Worm (Caenorhabditis elegans) whole organism, L4/young adult: ENCODE measurements around the gene B0302.4.

Experiments
- W03F9.2 ChIP-seq: fragments of 150-350 bp; optimal IDR thresholded peaks from 2 replicates; lab custom pipeline; 2014; ENCODE audit warnings: missing biosample characterization, missing genetic modification characterization
- dao-5 ChIP-seq: sonication (generic microtip); optimal IDR thresholded peaks from 2 replicates; lab custom pipeline; 2016; ENCODE audit warnings: missing genotype, missing genetic modification characterization, moderate library complexity, missing compliant biosample characterization
- him-1 ChIP-seq: sonication (generic microtip); optimal IDR thresholded peaks from 2 replicates; lab custom pipeline; 2016; ENCODE audit warnings: missing genotype, missing genetic modification reagents, missing genetic modification characterization, missing compliant biosample characterization

B0302.4 gene

DNA sequence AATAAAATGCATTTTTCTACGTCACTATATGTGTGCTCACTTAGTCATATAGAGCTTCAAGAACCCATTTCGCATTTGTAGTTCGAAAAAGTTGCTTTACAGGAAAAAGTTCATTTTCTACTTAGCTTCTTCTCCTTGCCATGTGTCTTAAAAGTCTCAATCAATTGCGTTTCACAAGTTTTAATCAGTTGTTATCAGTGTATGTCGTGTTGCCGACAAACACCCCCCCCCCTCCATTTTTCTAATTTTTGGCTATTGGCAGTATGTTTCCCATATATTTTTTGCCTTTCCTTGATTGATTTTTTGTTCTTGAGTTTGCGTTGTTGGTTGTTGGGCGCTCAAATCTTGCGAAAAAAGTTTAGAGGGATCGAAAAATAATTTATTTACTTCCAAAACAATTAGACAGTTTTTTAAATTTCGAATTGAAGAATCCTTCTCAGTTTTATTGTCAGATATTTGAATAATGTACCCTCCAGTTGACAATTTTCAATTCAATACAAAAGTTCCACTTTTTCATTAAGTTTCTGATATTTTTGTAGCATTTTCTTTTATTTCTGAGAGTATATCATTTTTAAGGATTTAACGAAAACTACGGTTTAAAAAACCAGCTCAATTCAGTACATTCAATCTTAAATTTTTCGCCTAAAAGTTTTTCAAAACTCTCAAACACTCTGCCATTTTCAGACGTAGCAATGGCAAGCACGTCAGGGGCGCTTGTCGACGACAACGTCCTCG, 9.3 kb upstream of the B0302.4 start, which contains the start of gene sid-3:
Gene sid-3 (plus strand): TSS at position 685 of the 735 bp plus-strand sequence.
- TF ChIP-seq W03F9.2 (tag; lab: Kevin White, UChicago) = no peak

DNA sequence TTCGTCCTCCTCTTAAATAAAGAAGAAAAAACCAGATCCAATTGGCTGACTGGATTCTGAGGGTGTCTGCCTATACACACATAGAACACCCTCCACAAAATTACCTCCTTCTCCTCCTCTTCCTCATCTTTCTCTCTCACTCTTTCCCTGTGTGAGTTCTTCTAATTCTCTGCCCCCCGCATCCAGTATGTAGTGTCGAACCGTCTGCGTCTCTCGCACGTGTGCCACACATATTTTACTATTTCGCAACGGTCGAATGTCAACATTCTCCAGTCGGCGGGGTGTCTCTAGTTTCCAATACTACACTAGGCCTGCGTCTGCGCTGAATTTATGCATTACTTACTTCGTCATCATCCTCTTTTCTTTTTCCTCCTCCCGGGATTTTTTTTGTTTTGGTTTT, 7.8 kb upstream of the B0302.4 start:
- peak; percentile 58 for TF ChIP-seq W03F9.2 (tag; lab: Kevin White, UChicago)
- TF ChIP-seq dao-5 (tag; lab: Kevin White, UChicago) = no peak

DNA sequence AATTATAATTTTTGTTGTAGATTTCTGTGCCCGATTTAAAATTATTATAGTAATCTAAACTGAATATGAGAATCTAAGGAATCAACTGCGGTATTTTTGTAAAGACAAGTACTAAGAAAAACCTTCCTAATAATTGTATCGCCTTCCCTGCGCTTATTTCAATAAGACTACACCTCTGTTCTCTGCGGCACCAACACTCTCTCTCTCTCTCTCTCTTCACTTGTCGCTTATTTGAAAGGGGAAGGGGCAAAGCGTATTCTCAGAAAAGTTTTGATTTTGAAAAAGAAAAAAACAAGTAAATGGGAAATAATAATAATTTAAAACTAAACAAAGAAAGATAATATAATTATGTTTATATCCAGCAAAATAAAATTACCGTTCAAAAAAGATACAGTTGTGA, 4.6 kb upstream of the B0302.4 start:
- TF ChIP-seq him-1 (no peak), W03F9.2 (tag; lab: Kevin White, UChicago) (peak; percentile 62), dao-5 (tag; lab: Kevin White, UChicago) (no peak)

DNA sequence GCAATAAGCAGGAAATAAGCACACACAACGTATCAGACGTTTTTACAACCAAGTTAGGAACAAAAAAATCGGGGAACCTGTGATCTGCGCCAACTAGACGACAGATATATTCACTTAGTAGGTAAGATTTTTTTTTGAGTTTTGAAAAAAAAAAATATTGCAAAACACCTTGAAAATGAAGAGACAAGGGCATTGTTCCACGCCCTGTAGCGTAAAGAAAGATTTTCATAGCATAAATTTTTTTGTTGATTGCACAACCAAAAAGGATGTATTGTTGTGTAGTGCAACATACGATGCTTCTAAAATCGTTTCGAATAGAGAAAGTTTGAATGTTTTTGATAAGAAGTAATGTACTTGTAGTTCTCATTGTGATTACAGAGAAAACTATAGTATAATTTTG, 3.6 kb upstream of the B0302.4 start:
- TF ChIP-seq dao-5 (tag; lab: Kevin White, UChicago) (no peak), him-1 (no peak), W03F9.2 (tag; lab: Kevin White, UChicago) (no peak)

DNA sequence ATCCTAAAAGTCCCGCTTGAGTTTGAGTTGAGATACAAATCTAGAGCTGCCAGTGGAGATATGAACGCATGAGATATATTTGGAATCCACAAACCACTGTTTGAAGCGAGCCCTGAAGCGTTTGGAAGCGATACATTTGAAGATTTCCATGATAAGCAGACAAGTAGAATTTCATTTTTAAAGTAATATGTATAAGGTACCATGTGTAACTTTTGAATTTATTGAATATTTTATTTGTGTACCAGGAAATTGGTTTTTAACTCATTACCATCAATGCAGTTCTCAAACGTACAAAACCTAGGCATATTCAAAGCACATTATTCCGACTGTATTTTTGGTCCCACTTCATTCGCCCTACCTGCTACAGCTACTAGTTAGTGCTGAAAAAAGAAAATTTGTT, 1.7 kb upstream of the B0302.4 start, which contains the start of gene B0302.2:
Gene B0302.2 (plus strand): TSS at position 301 of the 400 bp plus-strand sequence.
- TF ChIP-seq him-1 (no peak), W03F9.2 (tag; lab: Kevin White, UChicago) (no peak), dao-5 (tag; lab: Kevin White, UChicago) (no peak)

DNA sequence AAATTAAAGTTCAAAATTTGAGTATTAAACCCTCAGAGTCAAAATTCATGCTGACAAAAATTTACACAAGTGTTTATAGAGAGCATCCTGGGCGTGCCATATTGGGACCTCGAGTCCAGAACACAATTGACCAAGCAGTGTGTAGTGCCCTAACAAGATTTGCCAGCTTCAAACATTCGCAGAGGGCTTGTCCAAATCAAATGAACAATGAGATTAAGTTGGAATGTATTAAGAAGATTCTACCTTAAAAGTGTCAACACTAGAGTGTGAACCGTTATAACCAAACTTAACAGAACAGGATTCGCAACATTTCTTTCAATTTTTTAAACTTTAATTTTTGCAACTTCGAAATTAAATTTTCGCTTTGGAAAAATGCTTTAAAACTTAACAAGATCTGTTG, 6.2 kb downstream of the B0302.4 start:
- no peak for TF ChIP-seq him-1
- no peak for TF ChIP-seq dao-5 (tag; lab: Kevin White, UChicago)
- no peak for TF ChIP-seq W03F9.2 (tag; lab: Kevin White, UChicago)

DNA sequence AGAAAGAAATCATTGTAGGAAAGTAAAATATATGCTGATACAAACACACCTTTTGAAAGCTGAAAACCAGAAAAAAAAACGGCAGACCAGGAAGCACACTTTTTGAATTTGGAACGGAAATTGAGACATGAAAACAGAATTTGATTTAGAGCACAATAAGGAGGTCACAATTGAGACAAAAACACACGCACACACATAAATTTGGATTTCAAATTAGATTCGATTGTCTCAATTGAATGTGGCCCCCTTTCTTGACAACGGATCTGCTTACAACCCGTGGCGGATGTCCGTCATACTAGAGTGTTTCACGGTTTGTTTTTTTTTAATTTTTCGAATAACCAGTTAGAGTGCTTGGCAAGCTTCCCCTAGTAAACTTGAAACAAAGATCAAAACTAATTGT, 8.5 kb downstream of the B0302.4 start:
- TF ChIP-seq him-1 = no peak
- no peak for TF ChIP-seq W03F9.2 (tag; lab: Kevin White, UChicago)
- TF ChIP-seq dao-5 (tag; lab: Kevin White, UChicago) = no peak

DNA sequence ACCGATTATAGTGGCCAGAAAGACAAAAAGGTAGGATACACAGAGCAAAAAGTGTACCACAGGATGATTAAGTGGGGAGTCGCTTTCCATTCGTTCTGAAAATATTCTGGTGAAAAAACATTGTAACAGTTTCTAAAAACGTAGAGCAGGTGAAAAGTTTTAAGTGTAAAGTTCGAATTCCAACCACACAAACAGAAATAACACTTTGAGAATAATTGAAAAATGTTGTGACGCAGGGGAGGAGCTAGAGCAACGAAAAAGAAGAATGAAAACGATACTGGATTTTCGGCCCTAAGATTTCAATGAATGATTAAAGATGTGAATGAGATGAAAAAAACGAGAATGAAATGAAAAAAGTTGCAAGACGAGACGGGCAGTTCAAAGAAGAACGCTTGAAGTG, 18.7 kb downstream of the B0302.4 start, which contains the start of gene npr-21:
Gene npr-21 (minus strand): TSS at position 101 of the 400 bp plus-strand sequence.
- no peak for TF ChIP-seq W03F9.2 (tag; lab: Kevin White, UChicago)
- no peak for TF ChIP-seq him-1
- TF ChIP-seq dao-5 (tag; lab: Kevin White, UChicago) = no peak

DNA sequence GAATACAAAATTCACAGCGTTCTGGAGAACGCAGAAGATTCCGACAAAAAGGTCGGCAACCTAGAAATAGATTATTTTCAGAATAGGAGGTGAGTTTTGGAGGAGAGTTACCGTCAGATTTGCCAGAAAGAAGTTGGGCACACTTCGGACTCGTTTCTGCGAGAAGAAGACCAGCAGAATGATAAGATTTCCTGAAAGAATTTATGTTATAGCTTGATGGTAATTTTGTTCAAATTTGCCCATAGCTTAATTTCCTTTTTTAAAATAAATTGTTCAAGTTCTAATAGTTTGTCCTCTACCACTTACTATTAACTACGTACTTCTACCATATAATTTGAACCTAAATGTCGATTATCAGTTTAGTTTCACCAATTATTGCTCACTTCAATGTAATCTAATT, 19.5 kb downstream of the B0302.4 start:
- TF ChIP-seq dao-5 (tag; lab: Kevin White, UChicago) (no peak), W03F9.2 (tag; lab: Kevin White, UChicago) (no peak)

DNA sequence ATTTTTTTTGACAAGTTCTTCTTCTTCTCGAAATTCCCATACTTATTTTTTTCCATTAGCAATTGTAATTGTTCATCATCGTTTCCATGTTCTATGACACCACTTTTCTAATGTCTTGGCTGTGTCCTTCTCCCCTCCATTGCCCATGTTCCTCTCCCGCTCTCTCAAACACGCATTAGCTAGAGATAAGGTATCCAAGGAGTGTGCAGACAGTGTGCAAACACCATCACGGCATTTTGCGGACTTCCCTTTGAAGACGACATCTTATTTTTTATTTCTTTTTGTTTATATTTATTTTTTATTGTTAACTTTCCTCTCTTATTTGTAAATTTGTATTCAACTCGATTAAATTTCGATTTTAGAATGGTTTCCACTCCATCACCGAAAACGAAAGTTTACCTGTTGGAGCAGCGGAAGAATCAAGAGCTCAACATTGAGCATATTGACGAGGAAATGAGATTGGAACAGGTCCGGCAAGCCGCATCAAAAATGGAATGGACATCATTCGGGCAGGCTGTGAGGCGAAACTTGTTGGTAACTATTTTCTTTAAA, 25.3 kb downstream of the B0302.4 start, which contains the start of gene mdt-1.2:
Gene mdt-1.2 (plus strand): TSS at position 363 of the 552 bp plus-strand sequence.
- peak; percentile 13 for TF ChIP-seq him-1
- TF ChIP-seq dao-5 (tag; lab: Kevin White, UChicago) = peak; percentile 21
- TF ChIP-seq W03F9.2 (tag; lab: Kevin White, UChicago) = no peak

DNA sequence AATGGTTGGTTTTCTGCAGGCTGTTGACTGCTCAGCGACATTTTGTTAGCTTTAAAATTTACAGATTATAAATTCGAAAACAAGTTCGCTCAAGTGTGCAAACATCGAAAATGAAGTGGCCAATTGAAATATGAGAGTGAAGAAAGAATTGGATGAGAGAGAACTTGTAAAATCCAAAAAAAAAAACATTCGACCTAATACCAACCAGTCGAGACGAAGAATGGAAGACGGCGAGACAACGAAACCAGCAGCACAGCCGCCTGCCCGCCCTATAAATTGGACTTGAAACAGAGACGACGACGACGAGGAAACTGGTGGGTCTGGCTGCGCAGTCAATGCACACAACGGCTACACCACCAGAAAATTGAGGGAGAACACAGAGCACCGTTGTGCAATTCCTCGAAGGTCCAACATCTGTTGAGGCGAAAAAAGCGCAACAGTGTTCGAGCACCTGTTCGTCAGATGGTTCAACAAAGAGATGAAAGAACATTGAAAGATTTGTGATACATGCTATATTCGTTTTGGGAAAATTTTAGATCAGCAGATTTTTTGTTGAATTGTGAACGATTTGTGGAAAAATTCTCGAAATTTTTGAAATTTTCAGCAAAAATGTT, 26.6 kb downstream of the B0302.4 start, which contains the start of gene T23C6.4:
Gene T23C6.4 (minus strand): TSS at position 51 of the 614 bp plus-strand sequence.
- TF ChIP-seq him-1 (no peak), W03F9.2 (tag; lab: Kevin White, UChicago) (no peak), dao-5 (tag; lab: Kevin White, UChicago) (no peak)

DNA sequence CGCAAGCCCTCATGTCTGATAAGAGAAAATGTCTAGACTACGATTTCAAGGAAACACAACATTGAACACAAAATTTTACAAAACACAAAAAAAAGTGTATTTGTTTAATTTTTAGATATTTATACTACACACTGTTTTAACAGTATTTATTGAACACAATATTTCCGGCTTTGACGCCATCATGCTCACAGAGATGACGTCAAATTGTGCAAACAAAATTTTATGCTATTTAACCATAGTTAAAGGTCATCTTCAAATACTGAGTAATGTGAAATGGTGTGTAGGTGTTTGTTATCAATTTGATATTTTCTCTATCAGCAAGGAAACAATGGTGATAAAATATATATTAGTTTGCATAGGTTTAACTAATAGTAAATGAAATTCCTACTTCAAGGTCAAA, 30.0 kb downstream of the B0302.4 start:
- TF ChIP-seq W03F9.2 (tag; lab: Kevin White, UChicago) = no peak
- no peak for TF ChIP-seq him-1
- no peak for TF ChIP-seq dao-5 (tag; lab: Kevin White, UChicago)

DNA sequence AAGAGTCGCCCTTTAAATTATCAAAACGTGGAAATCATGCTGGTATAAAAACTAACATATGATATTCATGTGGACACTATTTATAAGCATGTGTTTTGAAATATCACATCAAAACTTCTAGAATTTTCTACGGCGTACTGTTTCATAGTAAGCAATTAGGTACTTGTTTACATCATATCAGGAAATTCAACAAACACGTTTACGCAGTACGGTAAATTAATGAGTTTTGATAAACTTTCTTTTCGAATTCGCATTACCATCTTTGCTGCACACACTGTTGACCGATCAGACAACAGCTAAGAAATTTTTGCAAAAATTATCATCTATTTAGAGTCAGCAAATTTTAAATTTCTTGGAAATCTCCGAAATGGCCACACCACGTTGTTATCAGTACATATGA, 36.1 kb downstream of the B0302.4 start:
- no peak for TF ChIP-seq him-1
- TF ChIP-seq W03F9.2 (tag; lab: Kevin White, UChicago) = no peak
- TF ChIP-seq dao-5 (tag; lab: Kevin White, UChicago) = no peak

DNA sequence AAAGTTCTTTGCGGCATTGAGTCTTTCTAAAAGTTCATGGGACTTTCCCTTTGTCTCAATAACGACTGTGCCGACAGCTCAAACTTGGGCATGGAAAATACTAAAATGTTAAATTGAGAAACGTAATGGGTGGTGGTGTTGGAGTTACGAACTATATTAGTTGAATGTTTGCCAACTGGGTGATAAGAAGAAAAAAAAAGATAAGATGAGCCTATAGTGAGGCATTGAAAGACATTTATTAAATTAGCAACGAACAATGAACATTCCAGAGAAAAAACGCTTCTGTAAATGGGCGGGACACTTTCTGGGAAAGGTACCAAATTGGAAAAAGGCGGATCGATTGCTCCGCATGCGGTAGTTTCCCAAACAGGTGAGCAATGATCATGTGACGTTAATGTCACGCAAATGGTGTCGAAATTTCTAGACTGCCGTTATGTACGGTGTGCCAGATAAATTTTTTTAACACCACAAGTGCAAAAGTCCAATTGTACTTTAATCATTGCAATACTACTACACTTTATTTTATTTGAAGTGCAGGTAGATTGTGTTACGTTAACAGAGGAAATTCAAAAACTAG, 37.3 kb downstream of the B0302.4 start:
- TF ChIP-seq him-1 (no peak), dao-5 (tag; lab: Kevin White, UChicago) (no peak), W03F9.2 (tag; lab: Kevin White, UChicago) (no peak)
